Worm (Caenorhabditis elegans): ENCODE measurements around the gene dpf-1.

The dpf-1 gene

ce11 chrV:15443708-15444107 lies 27.4 kb upstream of the dpf-1 start, which contains the start of gene T26H5.10:
Gene T26H5.10, minus strand, starts transcription at chrV:15443808.
- TF ChIP-seq mab-5 (tag; optimal IDR thresholded peaks at IDR 0.05) (no peak), ham-2 (GFP tag; optimal IDR thresholded peaks at IDR 0.05) (no peak), ceh-39 (tag; optimal IDR thresholded peaks at IDR 0.05) (no peak), tbx-8 (GFP tag; optimal IDR thresholded peaks at IDR 0.05) (no peak), elt-3 (tag; optimal IDR thresholded peaks at IDR 0.05) (no peak), M03D4.4 (tag; optimal IDR thresholded peaks at IDR 0.05) (no peak), ztf-11 (tag; optimal IDR thresholded peaks at IDR 0.05) (no peak), elt-1 (tag; optimal IDR thresholded peaks at IDR 0.05; ENCODE audit: borderline replicate concordance, insufficient read depth) (no peak), drap-1 (GFP tag; optimal IDR thresholded peaks at IDR 0.05) (no peak), hlh-1 (tag; optimal IDR thresholded peaks at IDR 0.05) (no peak), mep-1 (tag; optimal IDR thresholded peaks at IDR 0.05) (no peak), snpc-4 (tag; optimal IDR thresholded peaks at IDR 0.05) (no peak), flh-1 (GFP tag; optimal IDR thresholded peaks at IDR 0.05) (no peak), nhr-2 (tag; optimal IDR thresholded peaks at IDR 0.05) (no peak), zip-8 (tag; optimal IDR thresholded peaks at IDR 0.05) (no peak), nhr-12 (tag; optimal IDR thresholded peaks at IDR 0.05) (no peak), blmp-1 (tag; optimal IDR thresholded peaks at IDR 0.05) (no peak), sem-2 (GFP tag; optimal IDR thresholded peaks at IDR 0.05) (no peak)

- TF ChIP-seq mep-1 (tag; optimal IDR thresholded peaks at IDR 0.05) (no peak), mab-5 (tag; optimal IDR thresholded peaks at IDR 0.05) (no peak), blmp-1 (tag; optimal IDR thresholded peaks at IDR 0.05) (no peak), sem-2 (GFP tag; optimal IDR thresholded peaks at IDR 0.05) (no peak), elt-1 (tag; optimal IDR thresholded peaks at IDR 0.05; ENCODE audit: borderline replicate concordance, insufficient read depth) (no peak), unc-120 (tag; optimal IDR thresholded peaks at IDR 0.05; ENCODE audit: poor library complexity, severe bottlenecking) (no peak), ces-1 (GFP tag; optimal IDR thresholded peaks at IDR 0.05) (no peak), flh-1 (GFP tag; optimal IDR thresholded peaks at IDR 0.05) (no peak), snpc-4 (tag; optimal IDR thresholded peaks at IDR 0.05) (no peak)
Observed at ce11 chrV:15444188-15444587, 26.9 kb upstream of the dpf-1 start, which contains the start of gene T26H5.11. Gene T26H5.11, minus strand, starts transcription at chrV:15444288.

ce11 chrV:15444615-15445014 lies 26.5 kb upstream of the dpf-1 start, which contains the start of gene T26H5.9:
Gene T26H5.9, plus strand, starts transcription at chrV:15444916.
- TF ChIP-seq elt-1 (tag; optimal IDR thresholded peaks at IDR 0.05; ENCODE audit: borderline replicate concordance, insufficient read depth) (no peak), nhr-2 (tag; optimal IDR thresholded peaks at IDR 0.05) (no peak), lsy-2 (tag; optimal IDR thresholded peaks at IDR 0.05) (no peak), mls-2 (tag; optimal IDR thresholded peaks at IDR 0.05) (no peak), zip-8 (tag; optimal IDR thresholded peaks at IDR 0.05) (no peak), M03D4.4 (tag; optimal IDR thresholded peaks at IDR 0.05) (no peak), nhr-76 (tag; optimal IDR thresholded peaks at IDR 0.05) (no peak), mep-1 (tag; optimal IDR thresholded peaks at IDR 0.05) (no peak)

ce11 chrV:15445437-15445836 lies 25.7 kb upstream of the dpf-1 start, which contains the start of gene srh-239:
Gene srh-239, plus strand, starts transcription at chrV:15445737.
- TF ChIP-seq unc-62 (GFP tag; optimal IDR thresholded peaks at IDR 0.05) = no peak
- TF ChIP-seq nhr-76 (tag; optimal IDR thresholded peaks at IDR 0.05) = no peak
- TF ChIP-seq elt-3 (tag; optimal IDR thresholded peaks at IDR 0.05) = no peak
- TF ChIP-seq sem-2 (GFP tag; optimal IDR thresholded peaks at IDR 0.05) = no peak
- no peak for TF ChIP-seq unc-120 (tag; optimal IDR thresholded peaks at IDR 0.05; ENCODE audit: poor library complexity, severe bottlenecking)
- TF ChIP-seq sptf-1 (tag; optimal IDR thresholded peaks at IDR 0.05) = no peak
- TF ChIP-seq mep-1 (tag; optimal IDR thresholded peaks at IDR 0.05) = no peak
- no peak for TF ChIP-seq flh-1 (GFP tag; optimal IDR thresholded peaks at IDR 0.05)
- no peak for TF ChIP-seq nhr-2 (tag; optimal IDR thresholded peaks at IDR 0.05)
- no peak for TF ChIP-seq nhr-12 (tag; optimal IDR thresholded peaks at IDR 0.05)
- no peak for TF ChIP-seq unc-39 (tag; optimal IDR thresholded peaks at IDR 0.05)
- no peak for TF ChIP-seq ztf-11 (tag; optimal IDR thresholded peaks at IDR 0.05)
- no peak for TF ChIP-seq bed-3 (GFP tag; optimal IDR thresholded peaks at IDR 0.05)
- no peak for TF ChIP-seq cnd-1 (tag; optimal IDR thresholded peaks at IDR 0.05)
- no peak for TF ChIP-seq ceh-43 (GFP tag; optimal IDR thresholded peaks at IDR 0.05)

- TF ChIP-seq ztf-11 (tag; optimal IDR thresholded peaks at IDR 0.05) (no peak), nhr-237 (tag; optimal IDR thresholded peaks at IDR 0.05) (no peak), tbx-8 (GFP tag; optimal IDR thresholded peaks at IDR 0.05) (no peak), nhr-12 (tag; optimal IDR thresholded peaks at IDR 0.05) (no peak), blmp-1 (tag; optimal IDR thresholded peaks at IDR 0.05) (no peak), zip-8 (tag; optimal IDR thresholded peaks at IDR 0.05) (no peak), nhr-28 (tag; optimal IDR thresholded peaks at IDR 0.05) (no peak), sptf-1 (tag; optimal IDR thresholded peaks at IDR 0.05) (no peak), nhr-76 (tag; optimal IDR thresholded peaks at IDR 0.05) (no peak), ham-2 (GFP tag; optimal IDR thresholded peaks at IDR 0.05) (no peak), ceh-43 (GFP tag; optimal IDR thresholded peaks at IDR 0.05) (no peak), bed-3 (GFP tag; optimal IDR thresholded peaks at IDR 0.05) (no peak), lsy-2 (tag; optimal IDR thresholded peaks at IDR 0.05) (no peak), drap-1 (GFP tag; optimal IDR thresholded peaks at IDR 0.05) (no peak), elt-3 (tag; optimal IDR thresholded peaks at IDR 0.05) (no peak), hlh-1 (tag; optimal IDR thresholded peaks at IDR 0.05) (no peak), ces-1 (GFP tag; optimal IDR thresholded peaks at IDR 0.05) (no peak), lin-13 (tag; optimal IDR thresholded peaks at IDR 0.05) (no peak), unc-120 (tag; optimal IDR thresholded peaks at IDR 0.05; ENCODE audit: poor library complexity, severe bottlenecking) (no peak)
Observed at ce11 chrV:15448408-15448807, 22.7 kb upstream of the dpf-1 start, which contains the start of gene T26H5.4. Gene T26H5.4, minus strand, starts transcription at chrV:15448701.
